Worm (Caenorhabditis elegans) whole organism, L4 larva: ENCODE results near the gene R166.3.

Source experiments
- Y75B8A.6 ChIP-seq: fragments of 200-800 bp; sonication (Bioruptor generic); IDR thresholded peaks from 2 replicates; pipeline ENCODE4 v1.3.6; 2022; ENCODE audit warnings: missing genetic modification reagents, missing genetic modification characterization, missing compliant biosample characterization
- dpl-1 ChIP-seq: fragments of 150-350 bp; optimal IDR thresholded peaks from 2 replicates; lab custom pipeline; 2014; ENCODE audit warnings: missing biosample characterization, missing genetic modification reagents, missing genetic modification characterization
- fkh-10 ChIP-seq: fragments of 150-350 bp; optimal IDR thresholded peaks from 2 replicates; lab custom pipeline; 2014; ENCODE audit warnings: missing biosample characterization, missing genetic modification reagents, missing genetic modification characterization
- lin-13 ChIP-seq: fragments of 150-350 bp; optimal IDR thresholded peaks from 2 replicates; lab custom pipeline; 2014; ENCODE audit warnings: missing biosample characterization, missing genetic modification reagents, missing genetic modification characterization
- lin-15B ChIP-seq: fragments of 150-350 bp; sonication (generic microtip); optimal IDR thresholded peaks from 3 replicates; lab custom pipeline; 2014; ENCODE audit warnings: missing biosample characterization, missing genetic modification characterization
- lsy-2 ChIP-seq, 2 experiments: fragments of 150-350 bp in 1 of 2; sonication (generic microtip) in 1 of 2; optimal IDR thresholded peaks; 2 replicates each; lab custom pipeline; 2014 to 2017; ENCODE audit warnings: missing biosample characterization in 2 of 2, missing genetic modification characterization in 2 of 2
- nhr-102 ChIP-seq: sonication (generic microtip); optimal IDR thresholded peaks from 2 replicates; lab custom pipeline; 2016; ENCODE audit warnings: mild to moderate bottlenecking, missing genetic modification characterization, moderate library complexity, missing compliant biosample characterization
- nhr-11 ChIP-seq: fragments of 150-350 bp; optimal IDR thresholded peaks from 2 replicates; lab custom pipeline; 2014; ENCODE audit warnings: missing biosample characterization, missing genetic modification characterization
- nhr-25 ChIP-seq: sonication (generic microtip); optimal IDR thresholded peaks from 2 replicates; lab custom pipeline; 2017; ENCODE audit warnings: missing genetic modification characterization, mild to moderate bottlenecking, missing compliant biosample characterization, antibody characterized with exemption, moderate library complexity, borderline replicate concordance; ENCODE audit not compliant: insufficient read depth
- nhr-6 ChIP-seq: fragments of 150-350 bp; optimal IDR thresholded peaks from 2 replicates; lab custom pipeline; 2014; ENCODE audit warnings: missing biosample characterization, missing genetic modification characterization
- pha-4 ChIP-seq, 2 experiments: fragments of 150-350 bp in 1 of 2; fragments of 200-800 bp in 1 of 2; sonication (Bioruptor generic) in 1 of 2; IDR thresholded peaks in 1 of 2; optimal IDR thresholded peaks in 1 of 2; 2 replicates each; pipeline versions ENCODE4 v1.3.6 to Lab custom; 2014 to 2022; ENCODE audit warnings: missing genetic modification characterization in 2 of 2, missing genetic modification reagents in 2 of 2, missing biosample characterization in 1 of 2, missing compliant biosample characterization in 1 of 2
- saeg-2 ChIP-seq: fragments of 200-800 bp; sonication (Bioruptor generic); IDR thresholded peaks from 2 replicates; pipeline ENCODE4 v1.3.6; 2022; ENCODE audit warnings: missing genetic modification reagents, missing genetic modification characterization, missing compliant biosample characterization

DNA sequence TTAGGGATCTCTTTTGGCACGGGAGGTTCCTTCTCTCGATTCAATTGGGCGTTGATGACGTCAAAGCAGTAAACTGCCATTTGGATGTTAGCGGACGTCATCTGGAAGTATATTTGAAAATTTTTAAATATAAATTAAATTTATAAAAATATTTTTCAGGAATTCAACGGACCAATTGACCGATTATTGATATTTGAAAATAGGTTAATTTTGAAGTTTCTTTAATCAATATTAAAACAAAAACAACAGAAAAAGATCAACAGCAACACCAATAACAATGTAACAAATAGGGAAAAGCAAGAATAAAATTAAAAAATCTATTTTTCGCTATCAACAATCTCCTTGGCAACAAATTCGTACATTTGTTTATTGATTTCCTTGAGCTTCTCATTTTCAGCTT is at the start of gene R166.3:
- no peak for TF ChIP-seq lin-15B (tag; lab: Kevin White, UChicago)
- no peak for TF ChIP-seq Y75B8A.6 (GFP tag; lab: Robert Waterston, UW)
- TF ChIP-seq nhr-11: no peak
- no peak for TF ChIP-seq nhr-25 (tag; lab: Kevin White, UChicago)
- TF ChIP-seq fkh-10: no peak
- TF ChIP-seq saeg-2 (GFP tag; lab: Robert Waterston, UW): no peak
- no peak for TF ChIP-seq nhr-102 (tag; lab: Kevin White, UChicago)
- TF ChIP-seq lsy-2 (tag; optimal IDR thresholded peaks at IDR 0.05; lab: Kevin White, UChicago): no peak
- no peak for TF ChIP-seq lin-13
- no peak for TF ChIP-seq nhr-6
- no peak for TF ChIP-seq pha-4 (GFP tag; IDR thresholded peaks at IDR 0.05; lab: Robert Waterston, UW)
- no peak for TF ChIP-seq pha-4 (tag; optimal IDR thresholded peaks at IDR 0.05; lab: Kevin White, UChicago)
- no peak for TF ChIP-seq dpl-1
